Worm (Caenorhabditis elegans): ENCODE data around the gene gfi-3.

gfi-3 gene

ce11 chrX:14476625-14477257, 3.6 kb upstream of the gfi-3 start (continued):
- TF ChIP-seq rec-8 (tag; optimal IDR thresholded peaks at IDR 0.05), result peak in 1 of 2 experiments; percentile 22
- TF ChIP-seq hsf-1 (GFP tag; IDR thresholded peaks at IDR 0.05), result no peak
- peak; percentile 74 for TF ChIP-seq nfyb-1 (GFP tag; IDR thresholded peaks at IDR 0.05)
- TF ChIP-seq ceh-79 (tag; optimal IDR thresholded peaks at IDR 0.05), result no peak
- no peak for TF ChIP-seq aptf-2 (GFP tag; conservative IDR thresholded peaks at IDR 0.05)
- TF ChIP-seq somi-1 (GFP tag; optimal IDR thresholded peaks at IDR 0.05), result no peak
- no peak for TF ChIP-seq F23B12.7 (tag; optimal IDR thresholded peaks at IDR 0.05; ENCODE audit: insufficient read depth)
- peak; percentile 33 to 41 for TF ChIP-seq let-607 (tag; optimal IDR thresholded peaks at IDR 0.05)
- no peak for TF ChIP-seq Y53G8AR.9 (GFP tag; conservative IDR thresholded peaks at IDR 0.05)
- peak; percentile 69; the same call in 1 of the 2 replicates for TF ChIP-seq cebp-2 (GFP tag; IDR thresholded peaks at IDR 0.05)
- no peak for TF ChIP-seq efl-1 (GFP tag; optimal IDR thresholded peaks at IDR 0.05)
- TF ChIP-seq nfya-2 (GFP tag; IDR thresholded peaks at IDR 0.05), result no peak
- TF ChIP-seq dpl-1 (GFP tag; optimal IDR thresholded peaks at IDR 0.05), result no peak
- no peak for TF ChIP-seq nfya-1 (tag; optimal IDR thresholded peaks at IDR 0.05; ENCODE audit: borderline replicate concordance, insufficient read depth)
- TF ChIP-seq snpc-1.3 (tag; optimal IDR thresholded peaks at IDR 0.05; ENCODE audit: insufficient read depth), result peak; percentile 6
- no peak for TF ChIP-seq sea-2 (GFP tag; IDR thresholded peaks at IDR 0.05)
- TF ChIP-seq C06A6.2 (GFP tag; conservative IDR thresholded peaks at IDR 0.05), result 0 out of 2 replicates have a peak, but pooled peaks have one; percentile 10
- TF ChIP-seq ztf-18 (tag; optimal IDR thresholded peaks at IDR 0.05), result peak; percentile 39
- no peak for TF ChIP-seq F52B5.7 (tag; optimal IDR thresholded peaks at IDR 0.05)
- peak; percentile 59 for TF ChIP-seq F22D6.2 (tag; optimal IDR thresholded peaks at IDR 0.05)
- TF ChIP-seq hlh-12 (tag; optimal IDR thresholded peaks at IDR 0.05), result no peak
- TF ChIP-seq ceh-27 (GFP tag; optimal IDR thresholded peaks at IDR 0.05), result no peak
- no peak for TF ChIP-seq lag-1 (GFP tag; IDR thresholded peaks at IDR 0.05)
- no peak for TF ChIP-seq K12H6.12 (tag; optimal IDR thresholded peaks at IDR 0.05)
- TF ChIP-seq ceh-58 (GFP tag; IDR thresholded peaks at IDR 0.05), result no peak
- no peak for TF ChIP-seq ceh-91 (GFP tag; IDR thresholded peaks at IDR 0.05)
- TF ChIP-seq bed-2 (GFP tag; IDR thresholded peaks at IDR 0.05), result no peak
- TF ChIP-seq ama-1 (optimal IDR thresholded peaks at IDR 0.05), result no peak
- TF ChIP-seq ama-1 (GFP tag; optimal IDR thresholded peaks at IDR 0.05), result no peak
- TF ChIP-seq lsy-27 (tag; optimal IDR thresholded peaks at IDR 0.05; ENCODE audit: borderline replicate concordance, insufficient read depth), result no peak
- TF ChIP-seq pbrm-1 (GFP tag; IDR thresholded peaks at IDR 0.05), result peak; percentile 73
- TF ChIP-seq ztf-6 (GFP tag; IDR thresholded peaks at IDR 0.05), result no peak
- TF ChIP-seq snpc-1.1 (tag; optimal IDR thresholded peaks at IDR 0.05; ENCODE audit: insufficient read depth), result no peak
- TF ChIP-seq hlh-26 (GFP tag; conservative IDR thresholded peaks at IDR 0.05), result no peak
- no peak for TF ChIP-seq ceh-100 (GFP tag; IDR thresholded peaks at IDR 0.05)
- no peak; the same call in 1 of the 2 replicates for TF ChIP-seq dox-1 (GFP tag; IDR thresholded peaks at IDR 0.05)
- peak; percentile 53; the same call in 1 of the 2 replicates for TF ChIP-seq K11D2.4 (GFP tag; IDR thresholded peaks at IDR 0.05)
- no peak for TF ChIP-seq mxl-1 (tag; optimal IDR thresholded peaks at IDR 0.05)
- TF ChIP-seq chd-7 (tag; optimal IDR thresholded peaks at IDR 0.05), result peak; percentile 81
- TF ChIP-seq zfh-2 (GFP tag; conservative IDR thresholded peaks at IDR 0.05), result no peak
- no peak for TF ChIP-seq ets-4 (GFP tag; optimal IDR thresholded peaks at IDR 0.05)
- TF ChIP-seq madf-6 (GFP tag; IDR thresholded peaks at IDR 0.05), result no peak
- TF ChIP-seq attf-5 (GFP tag; optimal IDR thresholded peaks at IDR 0.05), result peak; percentile 40
- no peak for TF ChIP-seq sdz-38 (tag; optimal IDR thresholded peaks at IDR 0.05)
- peak; percentile 65 for TF ChIP-seq gei-17 (GFP tag; optimal IDR thresholded peaks at IDR 0.05)
- no peak; the same call in 1 of the 2 replicates for TF ChIP-seq mcd-1 (GFP tag; IDR thresholded peaks at IDR 0.05)
- 0 out of 2 replicates have a peak, but pooled peaks have one; percentile 34 for TF ChIP-seq B0336.3 (GFP tag; IDR thresholded peaks at IDR 0.05)
